Worm (Caenorhabditis elegans) whole organism, L1 larva: ENCODE data around the gene zig-13.
A peak's percentile ranks its signal among the peaks of the same experiment; 100 is the strongest.

Source experiments
- C04F5.9 ChIP-seq: sonication (generic microtip); optimal IDR thresholded peaks from 2 replicates; lab custom pipeline; 2016; ENCODE audit warnings: missing genetic modification characterization, missing compliant biosample characterization
- C16A3.4 ChIP-seq: fragments of 150-350 bp; optimal IDR thresholded peaks from 2 replicates; lab custom pipeline; 2014; ENCODE audit warnings: missing biosample characterization, missing genetic modification characterization
- aha-1 ChIP-seq: fragments of 150-350 bp; optimal IDR thresholded peaks from 2 replicates; lab custom pipeline; 2014; ENCODE audit warnings: missing biosample characterization, missing genetic modification characterization
- alr-1 ChIP-seq: fragments of 200-800 bp; sonication (Bioruptor generic); optimal IDR thresholded peaks from 2 replicates; lab custom pipeline; 2018; ENCODE audit warnings: borderline replicate concordance, mild to moderate bottlenecking, missing genetic modification characterization, missing compliant biosample characterization
- aly-2 ChIP-seq: fragments of 150-350 bp; optimal IDR thresholded peaks from 2 replicates; lab custom pipeline; 2014; ENCODE audit warnings: missing biosample characterization, missing genetic modification characterization
- ama-1 ChIP-seq: fragments of 150-350 bp; optimal IDR thresholded peaks from 2 replicates; lab custom pipeline; 2014
- ceh-63 ChIP-seq: fragments of 200-800 bp; sonication (Bioruptor generic); optimal IDR thresholded peaks from 2 replicates; lab custom pipeline; 2018; ENCODE audit warnings: mild to moderate bottlenecking, missing genetic modification characterization, missing compliant biosample characterization
- ceh-88 ChIP-seq: fragments of 200-800 bp; sonication (Bioruptor generic); IDR thresholded peaks from 2 replicates; pipeline ENCODE4 v1.3.6; 2022; ENCODE audit warnings: missing genetic modification characterization, missing compliant biosample characterization
- dpl-1 ChIP-seq, 3 experiments: fragments of 150-350 bp in 2 of 3; sonication (generic microtip) in 1 of 3; optimal IDR thresholded peaks; 2 replicates each; lab custom pipeline; 2014 to 2017; ENCODE audit warnings: missing biosample characterization in 3 of 3, missing genetic modification characterization in 3 of 3, missing genetic modification reagents in 3 of 3
- efl-1 ChIP-seq, 4 experiments: fragments of 150-350 bp; optimal IDR thresholded peaks in 3 of 4; peaks in 1 of 4; 1 replicate in 1 of 4; 2 replicates in 3 of 4; lab custom pipeline; 2014; ENCODE audit warnings: missing biosample characterization in 2 of 4, missing genetic modification characterization in 2 of 4, missing genetic modification reagents in 2 of 4
- efl-3 ChIP-seq: fragments of 200-800 bp; sonication (Bioruptor generic); optimal IDR thresholded peaks from 2 replicates; lab custom pipeline; 2018; ENCODE audit warnings: mild to moderate bottlenecking, missing genetic modification characterization, missing compliant biosample characterization
- egl-13 ChIP-seq: sonication (generic microtip); optimal IDR thresholded peaks from 2 replicates; lab custom pipeline; 2016; ENCODE audit warnings: missing genotype, missing genetic modification reagents, missing genetic modification characterization, missing compliant biosample characterization
- elt-2 ChIP-seq: sonication (generic microtip); optimal IDR thresholded peaks from 2 replicates; lab custom pipeline; 2016; ENCODE audit warnings: missing genetic modification characterization, mild to moderate bottlenecking, inconsistent platforms, missing compliant biosample characterization, missing genetic modification reagents
- ets-5 ChIP-seq: fragments of 200-800 bp; sonication (Bioruptor generic); IDR thresholded peaks from 2 replicates; pipeline ENCODE4 v1.3.6; 2022; ENCODE audit warnings: missing genetic modification characterization, missing compliant biosample characterization
- fkh-10 ChIP-seq: sonication (generic microtip); optimal IDR thresholded peaks from 2 replicates; lab custom pipeline; 2017; ENCODE audit warnings: missing biosample characterization, missing genetic modification reagents, missing genetic modification characterization
- fkh-8 ChIP-seq: sonication (generic microtip); optimal IDR thresholded peaks from 2 replicates; lab custom pipeline; 2016; ENCODE audit warnings: mild to moderate bottlenecking, missing genetic modification characterization, missing compliant biosample characterization
- fos-1 ChIP-seq: fragments of 150-350 bp; optimal IDR thresholded peaks from 2 replicates; lab custom pipeline; 2014; ENCODE audit warnings: missing biosample characterization, missing genetic modification characterization
- grh-1 ChIP-seq: fragments of 200-800 bp; sonication (Bioruptor generic); IDR thresholded peaks from 2 replicates; pipeline ENCODE4 v1.3.6; 2022; ENCODE audit warnings: missing genetic modification reagents, missing genetic modification characterization, missing compliant biosample characterization
- hlh-4 ChIP-seq: sonication (generic microtip); optimal IDR thresholded peaks from 2 replicates; lab custom pipeline; 2016; ENCODE audit warnings: mild to moderate bottlenecking, missing genetic modification characterization, missing compliant biosample characterization
- hpl-2 ChIP-seq: fragments of 150-350 bp; optimal IDR thresholded peaks from 2 replicates; lab custom pipeline; 2014; ENCODE audit warnings: missing biosample characterization, missing genetic modification reagents, missing genetic modification characterization
- jun-1 ChIP-seq: fragments of 150-350 bp; optimal IDR thresholded peaks from 2 replicates; lab custom pipeline; 2014; ENCODE audit warnings: missing biosample characterization, missing genetic modification reagents, missing genetic modification characterization
- lin-35 ChIP-seq, 2 experiments: fragments of 150-350 bp; optimal IDR thresholded peaks; 2 replicates each; lab custom pipeline; 2014; ENCODE audit warnings: missing biosample characterization in 2 of 2, missing genetic modification characterization in 2 of 2, missing genetic modification reagents in 2 of 2
- lin-39 ChIP-seq: fragments of 150-350 bp; optimal IDR thresholded peaks from 2 replicates; lab custom pipeline; 2014; ENCODE audit warnings: missing biosample characterization, missing genetic modification reagents, missing genetic modification characterization
- lir-3 ChIP-seq: sonication (generic microtip); optimal IDR thresholded peaks from 2 replicates; lab custom pipeline; 2016; ENCODE audit warnings: mild to moderate bottlenecking, missing genetic modification characterization, moderate library complexity, missing compliant biosample characterization; ENCODE audit not compliant: poor library complexity
- mep-1 ChIP-seq: fragments of 150-350 bp; optimal IDR thresholded peaks from 2 replicates; lab custom pipeline; 2014; ENCODE audit warnings: missing biosample characterization, missing genetic modification characterization
- nhr-12 ChIP-seq: sonication (generic microtip); optimal IDR thresholded peaks from 2 replicates; lab custom pipeline; 2017; ENCODE audit warnings: missing biosample characterization, missing genetic modification characterization
- nhr-237 ChIP-seq: fragments of 150-350 bp; optimal IDR thresholded peaks from 2 replicates; lab custom pipeline; 2014; ENCODE audit warnings: missing biosample characterization, missing genetic modification characterization
- nhr-47 ChIP-seq: sonication (generic microtip); optimal IDR thresholded peaks from 2 replicates; lab custom pipeline; 2016; ENCODE audit warnings: mild to moderate bottlenecking, missing genetic modification characterization, moderate library complexity, missing compliant biosample characterization
- nhr-85 ChIP-seq: sonication (generic microtip); peaks from one replicate; lab custom pipeline; 2016; ENCODE audit warnings: missing genetic modification characterization, inconsistent platforms, missing compliant biosample characterization
- pag-3 ChIP-seq: sonication (generic microtip); optimal IDR thresholded peaks from 2 replicates; lab custom pipeline; 2017; ENCODE audit warnings: missing genetic modification characterization, mild to moderate bottlenecking, missing compliant biosample characterization, antibody characterized with exemption, borderline replicate concordance; ENCODE audit not compliant: insufficient read depth
- pax-3 ChIP-seq: fragments of 200-800 bp; sonication (Bioruptor generic); optimal IDR thresholded peaks from 2 replicates; lab custom pipeline; 2018; ENCODE audit warnings: mild to moderate bottlenecking, missing genetic modification characterization, moderate library complexity, missing compliant biosample characterization
- snpc-4 ChIP-seq: fragments of 150-350 bp; optimal IDR thresholded peaks from 2 replicates; lab custom pipeline; 2014; ENCODE audit warnings: missing biosample characterization, missing genetic modification characterization
- snu-23 ChIP-seq: sonication (generic microtip); optimal IDR thresholded peaks from 2 replicates; lab custom pipeline; 2016; ENCODE audit warnings: missing genetic modification characterization, missing compliant biosample characterization
- unc-30 ChIP-seq: sonication (generic microtip); optimal IDR thresholded peaks from 2 replicates; lab custom pipeline; 2017; ENCODE audit warnings: missing biosample characterization, missing genetic modification characterization
- unc-98 ChIP-seq: fragments of 200-800 bp; sonication (Bioruptor generic); IDR thresholded peaks from 2 replicates; pipeline ENCODE4 v1.3.6; 2022; ENCODE audit warnings: missing genetic modification characterization, missing compliant biosample characterization
- ztf-4 ChIP-seq: fragments of 150-350 bp; optimal IDR thresholded peaks from 2 replicates; lab custom pipeline; 2014; ENCODE audit warnings: missing biosample characterization, missing genetic modification characterization

The zig-13 gene

DNA sequence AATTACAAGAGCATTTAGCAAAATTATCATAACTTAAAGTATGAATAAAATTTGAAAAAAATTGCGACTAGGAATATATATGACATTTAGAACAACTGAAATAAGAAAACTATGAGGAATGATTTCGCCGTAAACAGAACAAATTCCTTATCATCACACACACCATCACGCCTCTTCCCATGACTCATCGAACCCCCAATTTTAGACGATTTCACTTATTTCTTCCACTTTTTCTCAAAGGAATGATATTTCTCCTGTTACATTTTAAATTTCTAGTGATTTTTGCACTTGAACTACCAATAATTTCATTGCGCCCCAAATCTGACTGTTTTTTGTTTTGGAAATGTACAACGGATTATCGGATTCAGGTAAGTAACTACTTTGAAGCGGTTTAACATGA, at the start of gene zig-13, which contains the start of gene ver-1:
TSS of gene zig-13 (minus strand) at position 101 of the 400 bp plus-strand sequence.
TSS of gene ver-1 (plus strand) at position 180 of the 400 bp plus-strand sequence.
- no peak for TF ChIP-seq lin-39 (tag; lab: Kevin White, UChicago)
- TF ChIP-seq lin-35 (GFP tag; optimal IDR thresholded peaks at IDR 0.05; lab: Kevin White, UChicago), result no peak
- TF ChIP-seq fos-1, result no peak
- TF ChIP-seq efl-3 (GFP tag; lab: Kevin White, UChicago), result no peak
- no peak for TF ChIP-seq snu-23 (GFP tag; lab: Kevin White, UChicago)
- no peak for TF ChIP-seq ets-5 (GFP tag; lab: Robert Waterston, UW)
- no peak for TF ChIP-seq elt-2 (tag; lab: Kevin White, UChicago)
- TF ChIP-seq fkh-8, result no peak
- TF ChIP-seq C04F5.9, result no peak
- TF ChIP-seq snpc-4, result no peak
- TF ChIP-seq ztf-4 (tag; lab: Kevin White, UChicago), result no peak
- no peak for TF ChIP-seq nhr-12 (tag; lab: Kevin White, UChicago)

DNA sequence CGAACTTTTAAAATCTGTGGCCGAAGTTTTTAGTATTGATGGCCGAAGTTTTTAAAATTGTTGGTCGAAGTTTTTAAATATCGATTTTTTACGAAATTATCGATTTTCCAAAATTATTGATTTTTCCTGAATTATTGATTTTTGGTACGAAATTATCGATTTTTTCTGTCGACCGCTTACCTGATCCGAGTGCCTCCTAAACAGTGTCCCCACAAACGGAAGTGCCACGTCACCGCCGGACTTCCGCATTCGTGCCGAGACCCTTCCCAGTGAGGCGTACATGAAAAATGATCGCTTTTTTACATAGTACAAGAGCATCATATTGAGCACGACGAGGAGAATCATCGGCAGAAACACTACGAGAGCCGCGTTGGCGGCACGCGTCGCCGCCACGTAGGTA, 47.4 kb upstream of the zig-13 start:
- TF ChIP-seq efl-1 (optimal IDR thresholded peaks at IDR 0.05; lab: Kevin White, UChicago) (no peak), efl-1 (GFP tag; optimal IDR thresholded peaks at IDR 0.05 in 1 of 2; lab: Kevin White, UChicago) (peak in 1 of 2 experiments; percentile 67), mep-1 (tag; lab: Kevin White, UChicago) (no peak), grh-1 (GFP tag; lab: Robert Waterston, UW) (no peak)

- TF ChIP-seq nhr-85 (tag; lab: Kevin White, UChicago) (peak; percentile 10), alr-1 (tag; lab: Kevin White, UChicago) (no peak)
- TF ChIP-seq, all 84 proteins: peak for 1
Measured at ce11 chrIII:194160-194559, 37.6 kb upstream of the zig-13 start, which contains the start of gene F40G9.17. F40G9.17 (plus strand) TSS chrIII:194460.

- TF ChIP-seq fkh-10 (GFP tag; lab: Kevin White, UChicago) (no peak), aha-1 (tag; lab: Kevin White, UChicago) (no peak), hpl-2 (no peak), hlh-4 (tag; lab: Kevin White, UChicago) (no peak)
Measured at ce11 chrIII:191803-192202, 35.3 kb upstream of the zig-13 start, which contains the start of gene sec-20. sec-20 (plus strand) TSS chrIII:192103.

DNA sequence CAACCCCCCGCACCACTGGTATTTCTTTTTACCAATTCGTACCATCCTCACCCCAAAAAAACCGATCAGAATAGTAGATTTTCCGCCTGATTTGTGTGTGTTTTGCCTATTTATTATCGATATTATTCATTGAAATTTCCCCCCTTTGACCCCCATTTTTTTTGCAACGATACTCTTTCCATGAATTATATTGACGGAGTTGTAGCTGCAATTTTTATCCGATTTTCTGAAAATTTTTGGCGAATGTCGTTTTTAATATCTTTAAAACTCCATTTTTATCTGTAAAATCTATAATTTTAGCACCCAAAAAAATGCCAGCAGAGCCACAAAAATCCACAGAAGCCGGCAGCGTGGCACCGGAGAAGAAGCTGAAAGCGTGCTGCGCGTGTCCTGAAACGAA, 34.1 kb upstream of the zig-13 start, which contains the start of gene cox-17:
TSS of gene cox-17 (plus strand) at position 301 of the 400 bp plus-strand sequence.
- no peak for TF ChIP-seq C16A3.4 (tag; lab: Kevin White, UChicago)

ce11 chrIII:189280-189679, 32.7 kb upstream of the zig-13 start:
- TF ChIP-seq hlh-4 (tag; lab: Kevin White, UChicago) (no peak), ceh-88 (GFP tag; lab: Robert Waterston, UW) (no peak), nhr-237 (no peak), hpl-2 (no peak), egl-13 (no peak), nhr-47 (no peak), lir-3 (tag; lab: Kevin White, UChicago) (no peak), ceh-63 (GFP tag; lab: Kevin White, UChicago) (no peak), unc-98 (GFP tag; lab: Robert Waterston, UW) (no peak), fos-1 (no peak), jun-1 (no peak), ama-1 (lab: Kevin White, UChicago) (no peak), pax-3 (tag; lab: Kevin White, UChicago) (no peak), aly-2 (no peak), pag-3 (tag; lab: Kevin White, UChicago) (no peak), unc-30 (no peak), dpl-1 (GFP tag; optimal IDR thresholded peaks at IDR 0.05; lab: Kevin White, UChicago) (no peak)
